Worm (Caenorhabditis elegans) whole organism, L1 larva: ENCODE measurements around the gene Y43F8C.6.

Experiments
- aha-1 ChIP-seq: fragments of 150-350 bp; optimal IDR thresholded peaks from 2 replicates; lab custom pipeline; 2014; ENCODE audit warnings: missing biosample characterization, missing genetic modification characterization
- lsy-2 ChIP-seq, 2 experiments: fragments of 150-350 bp; optimal IDR thresholded peaks; 2 replicates each; lab custom pipeline; 2014; ENCODE audit warnings: missing biosample characterization in 2 of 2, missing genetic modification characterization in 2 of 2
- mab-9 ChIP-seq: fragments of 200-800 bp; sonication (Bioruptor generic); IDR thresholded peaks from 2 replicates; pipeline ENCODE4 v1.3.6; 2022; ENCODE audit warnings: missing genetic modification reagents, missing genetic modification characterization, missing compliant biosample characterization
- ztf-11 ChIP-seq, 2 experiments: sonication (generic microtip); optimal IDR thresholded peaks; 2 replicates each; lab custom pipeline; 2016 to 2017; ENCODE audit warnings: missing genetic modification characterization in 2 of 2, missing biosample characterization in 1 of 2, missing compliant biosample characterization in 1 of 2

- TF ChIP-seq ztf-11 (tag; optimal IDR thresholded peaks at IDR 0.05; lab: Kevin White, UChicago) (no peak), lsy-2 (tag; optimal IDR thresholded peaks at IDR 0.05; lab: Kevin White, UChicago) (no peak), aha-1 (tag; lab: Kevin White, UChicago) (no peak), mab-9 (GFP tag; lab: Robert Waterston, UW) (no peak)
These were observed 34.8 kb downstream of the Y43F8C.6 start, which contains the start of gene nlp-25 for ce11 chrV:19605880-19606279.
